Fruit fly (Drosophila melanogaster) whole organism, embryonic: ENCODE data around the gene CG12253.

Experiments
- Adf1 ChIP-seq: fragments of 200-800 bp; sonication (Bioruptor generic); IDR thresholded peaks from 2 replicates; pipeline ENCODE4 v1.3.6; 2022; ENCODE audit warnings: missing biosample characterization, missing genetic modification characterization
- Bdp1 ChIP-seq: fragments of 200-800 bp; sonication (Bioruptor generic); optimal IDR thresholded peaks from 3 replicates; lab custom pipeline; 2016; ENCODE audit warnings: missing biosample characterization, missing genetic modification characterization
- CG12155 ChIP-seq: fragments of 200-800 bp; sonication (Bioruptor generic); optimal IDR thresholded peaks from 3 replicates; lab custom pipeline; 2016; ENCODE audit warnings: missing biosample characterization, missing genetic modification characterization
- CG12744 ChIP-seq: fragments of 200-800 bp; sonication (Bioruptor generic); optimal IDR thresholded peaks from 2 replicates; lab custom pipeline; 2016; ENCODE audit warnings: missing biosample characterization, missing genetic modification characterization
- CG13296 ChIP-seq: fragments of 200-800 bp; sonication (Bioruptor generic); optimal IDR thresholded peaks from 3 replicates; lab custom pipeline; 2018; ENCODE audit warnings: missing biosample characterization, mild to moderate bottlenecking, missing genetic modification characterization
- CG13894 ChIP-seq: fragments of 200-800 bp; sonication (Bioruptor generic); optimal IDR thresholded peaks from 3 replicates; lab custom pipeline; 2018; ENCODE audit warnings: missing biosample characterization, mild to moderate bottlenecking, missing genetic modification characterization, moderate library complexity
- CG1529 ChIP-seq: fragments of 200-800 bp; sonication (Bioruptor generic); optimal IDR thresholded peaks from 3 replicates; lab custom pipeline; 2018; ENCODE audit warnings: missing biosample characterization, missing genetic modification characterization
- CG16815 ChIP-seq: fragments of 200-800 bp; sonication (Bioruptor generic); optimal IDR thresholded peaks from 3 replicates; lab custom pipeline; 2017; ENCODE audit warnings: missing biosample characterization, mild to moderate bottlenecking, missing genetic modification characterization
- CG2712 ChIP-seq: fragments of 200-800 bp; optimal IDR thresholded peaks from 3 replicates; lab custom pipeline; 2019; ENCODE audit warnings: missing biosample characterization, mild to moderate bottlenecking, missing genetic modification characterization, moderate library complexity
- CG31224 ChIP-seq: fragments of 200-800 bp; sonication (Bioruptor generic); IDR thresholded peaks from 2 replicates; pipeline ENCODE4 v1.3.6; 2022; ENCODE audit warnings: missing biosample characterization, missing genetic modification characterization
- CG34224 ChIP-seq: fragments of 200-800 bp; sonication (Bioruptor generic); IDR thresholded peaks from 3 replicates; pipeline ENCODE4 v1.3.6; 2022; ENCODE audit warnings: missing biosample characterization, missing genetic modification characterization; ENCODE audit not compliant: partially characterized antibody
- CG3838 ChIP-seq: fragments of 200-800 bp; sonication (Bioruptor generic); optimal IDR thresholded peaks from 3 replicates; lab custom pipeline; 2016; ENCODE audit warnings: missing biosample characterization, missing genetic modification characterization
- CG4404 ChIP-seq: fragments of 200-800 bp; sonication (Bioruptor generic); IDR thresholded peaks from 2 replicates; pipeline ENCODE4 v1.3.6; 2022; ENCODE audit warnings: missing biosample characterization, missing genetic modification characterization
- CG8478 ChIP-seq: fragments of >200 bp; optimal IDR thresholded peaks from 2 replicates; lab custom pipeline; 2018
- CG8765 ChIP-seq: fragments of 200-800 bp; sonication (Bioruptor generic); IDR thresholded peaks from 2 replicates; pipeline ENCODE4 v1.3.6; 2022; ENCODE audit warnings: missing biosample characterization, missing genetic modification characterization
- CG9215 ChIP-seq: fragments of 200-800 bp; sonication (Bioruptor generic); IDR thresholded peaks from 2 replicates; pipeline ENCODE4 v1.3.6; 2022; ENCODE audit warnings: missing biosample characterization, missing genetic modification characterization
- CG9437 ChIP-seq: fragments of 200-800 bp; sonication (Bioruptor generic); optimal IDR thresholded peaks from 2 replicates; lab custom pipeline; 2018; ENCODE audit warnings: missing biosample characterization, mild to moderate bottlenecking, missing genetic modification characterization
- CG9727 ChIP-seq: fragments of 200-800 bp; sonication (Bioruptor generic); optimal IDR thresholded peaks from 3 replicates; lab custom pipeline; 2017; ENCODE audit warnings: missing biosample characterization, mild to moderate bottlenecking, missing genetic modification characterization
- D19A ChIP-seq: fragments of 200-800 bp; optimal IDR thresholded peaks from 3 replicates; lab custom pipeline; 2019; ENCODE audit warnings: missing biosample characterization, mild to moderate bottlenecking, missing genetic modification characterization, moderate library complexity
- Deaf1 ChIP-seq: fragments of 200-800 bp; optimal IDR thresholded peaks from 3 replicates; lab custom pipeline; 2019; ENCODE audit warnings: missing biosample characterization, mild to moderate bottlenecking, missing genetic modification characterization, moderate library complexity
- Dip3 ChIP-seq: fragments of 200-800 bp; sonication (Bioruptor generic); optimal IDR thresholded peaks from 3 replicates; lab custom pipeline; 2016; ENCODE audit warnings: missing biosample characterization, missing genetic modification characterization
- E2f1 ChIP-seq: fragments of 200-800 bp; sonication (Bioruptor generic); IDR thresholded peaks from 2 replicates; pipeline ENCODE4 v1.3.6; 2022; ENCODE audit warnings: missing biosample characterization, missing genetic modification characterization
- E2f2 ChIP-seq: fragments of 200-800 bp; sonication (Bioruptor generic); IDR thresholded peaks from 2 replicates; pipeline ENCODE4 v1.3.6; 2022; ENCODE audit warnings: missing biosample characterization, missing genetic modification characterization
- Gug ChIP-seq: fragments of 200-800 bp; sonication (Bioruptor generic); IDR thresholded peaks from 4 replicates; pipeline ENCODE4 v1.3.6; 2022; ENCODE audit warnings: missing biosample characterization, missing genetic modification characterization
- HmgD ChIP-seq: fragments of 200-800 bp; sonication (Bioruptor generic); optimal IDR thresholded peaks from 3 replicates; lab custom pipeline; 2016; ENCODE audit warnings: missing biosample characterization, missing genetic modification characterization
- Hmx ChIP-seq: fragments of 200-800 bp; sonication (Bioruptor generic); optimal IDR thresholded peaks from 2 replicates; lab custom pipeline; 2016; ENCODE audit warnings: missing biosample characterization, missing genetic modification characterization
- Hr51 ChIP-seq, 2 experiments: fragments of 200-800 bp; sonication (Bioruptor generic); optimal IDR thresholded peaks; 2 replicates in 1 of 2; 3 replicates in 1 of 2; lab custom pipeline; 2016 to 2018; ENCODE audit warnings: missing biosample characterization in 2 of 2, missing genetic modification characterization in 2 of 2, mild to moderate bottlenecking in 1 of 2, moderate library complexity in 1 of 2
- Mes4 ChIP-seq: fragments of 200-800 bp; sonication (Bioruptor generic); optimal IDR thresholded peaks from 2 replicates; lab custom pipeline; 2016; ENCODE audit warnings: missing biosample characterization, missing genetic modification characterization
- Ravus ChIP-seq: fragments of 200-800 bp; sonication (Bioruptor generic); IDR thresholded peaks from 2 replicates; pipeline ENCODE4 v1.3.6; 2022; ENCODE audit warnings: missing biosample characterization, missing genetic modification characterization
- Xrp1 ChIP-seq: fragments of 200-800 bp; sonication (Bioruptor generic); IDR thresholded peaks from 2 replicates; pipeline ENCODE4 v1.3.6; 2022; ENCODE audit warnings: missing biosample characterization, missing genetic modification characterization
- bsh ChIP-seq, 2 experiments: fragments of 200-800 bp; sonication (Bioruptor generic); optimal IDR thresholded peaks; 2 replicates each; lab custom pipeline; 2017 to 2018; ENCODE audit warnings: mild to moderate bottlenecking in 2 of 2, missing biosample characterization in 2 of 2, missing genetic modification characterization in 2 of 2, moderate library complexity in 1 of 2
- chm ChIP-seq: fragments of 200-800 bp; sonication (Bioruptor generic); IDR thresholded peaks from 2 replicates; pipeline ENCODE4 v1.3.6; 2022; ENCODE audit warnings: missing biosample characterization, missing genetic modification characterization
- corto ChIP-seq: fragments of 200-800 bp; sonication (Bioruptor generic); optimal IDR thresholded peaks from 2 replicates; lab custom pipeline; 2016; ENCODE audit warnings: missing biosample characterization, mild to moderate bottlenecking, missing genetic modification characterization, moderate library complexity
- croc ChIP-seq: fragments of 200-800 bp; sonication (Bioruptor generic); conservative IDR thresholded peaks from 3 replicates; pipeline ENCODE4 v1.3.6; 2022; ENCODE audit warnings: missing biosample characterization, missing genetic modification characterization
- disco-r ChIP-seq: fragments of 200-800 bp; sonication (Bioruptor generic); optimal IDR thresholded peaks from 2 replicates; lab custom pipeline; 2016; ENCODE audit warnings: missing biosample characterization, missing genetic modification characterization
- dmrt11E ChIP-seq: fragments of 200-800 bp; sonication (Bioruptor generic); optimal IDR thresholded peaks from 3 replicates; lab custom pipeline; 2018; ENCODE audit warnings: missing biosample characterization, mild to moderate bottlenecking, missing genetic modification characterization, moderate library complexity
- emc ChIP-seq: fragments of 200-800 bp; sonication (Bioruptor generic); optimal IDR thresholded peaks from 2 replicates; lab custom pipeline; 2016; ENCODE audit warnings: missing biosample characterization, missing genetic modification characterization
- en ChIP-seq: fragments of 200-800 bp; sonication (Bioruptor generic); optimal IDR thresholded peaks from 2 replicates; lab custom pipeline; 2016; ENCODE audit warnings: missing biosample characterization, missing genetic modification characterization
- fru ChIP-seq: fragments of >200 bp; optimal IDR thresholded peaks from 2 replicates; lab custom pipeline; 2017
- gce ChIP-seq: fragments of 200-800 bp; sonication (Bioruptor generic); IDR thresholded peaks from 3 replicates; pipeline ENCODE4 v1.3.6; 2022; ENCODE audit warnings: missing biosample characterization, missing genetic modification characterization
- lbe ChIP-seq: fragments of 200-800 bp; sonication (Bioruptor generic); optimal IDR thresholded peaks from 2 replicates; lab custom pipeline; 2016; ENCODE audit warnings: missing biosample characterization, mild to moderate bottlenecking, missing genetic modification characterization
- lov ChIP-seq, 2 experiments: fragments of 200-800 bp in 1 of 2; fragments of >200 bp in 1 of 2; sonication (Bioruptor generic) in 1 of 2; IDR thresholded peaks in 1 of 2; optimal IDR thresholded peaks in 1 of 2; 2 replicates in 1 of 2; 3 replicates in 1 of 2; pipeline versions ENCODE4 v1.3.6 to Lab custom; 2017 to 2022; ENCODE audit warnings: missing biosample characterization in 1 of 2, missing genetic modification characterization in 1 of 2
- onecut ChIP-seq: fragments of 200-800 bp; sonication (Bioruptor generic); IDR thresholded peaks from 2 replicates; pipeline ENCODE4 v1.3.6; 2022; ENCODE audit warnings: missing biosample characterization, missing genetic modification characterization
- pan ChIP-seq, 4 experiments: fragments of >200 bp in 3 of 4; fragments of 200-800 bp in 1 of 4; sonication (Bioruptor generic) in 1 of 4; optimal IDR thresholded peaks in 3 of 4; IDR thresholded peaks in 1 of 4; 2 replicates each; pipeline versions ENCODE4 v1.3.6 to Lab custom; 2017 to 2022; ENCODE audit warnings: missing biosample characterization in 2 of 4, missing genetic modification characterization in 2 of 4, mixed read lengths in 1 of 4
- schlank ChIP-seq: fragments of 200-800 bp; sonication (Bioruptor generic); optimal IDR thresholded peaks from 2 replicates; lab custom pipeline; 2018; ENCODE audit warnings: missing biosample characterization, mild to moderate bottlenecking, missing genetic modification characterization
- ssp ChIP-seq: fragments of 200-800 bp; sonication (Bioruptor generic); IDR thresholded peaks from 2 replicates; pipeline ENCODE4 v1.3.6; 2022; ENCODE audit warnings: missing biosample characterization, missing genetic modification characterization
- sug ChIP-seq: fragments of 200-800 bp; optimal IDR thresholded peaks from 2 replicates; lab custom pipeline; 2019; ENCODE audit warnings: missing biosample characterization, mild to moderate bottlenecking, missing genetic modification characterization, moderate library complexity
- tna ChIP-seq: fragments of 200-800 bp; sonication (Bioruptor generic); IDR thresholded peaks from 2 replicates; pipeline ENCODE4 v1.3.6; 2022; ENCODE audit warnings: missing biosample characterization, missing genetic modification characterization; ENCODE audit not compliant: partially characterized antibody
- vvl ChIP-seq: fragments of 200-800 bp; sonication (Bioruptor generic); IDR thresholded peaks from 2 replicates; pipeline ENCODE4 v1.3.6; 2022; ENCODE audit warnings: missing biosample characterization, missing genetic modification characterization

CG12253 gene

DNA sequence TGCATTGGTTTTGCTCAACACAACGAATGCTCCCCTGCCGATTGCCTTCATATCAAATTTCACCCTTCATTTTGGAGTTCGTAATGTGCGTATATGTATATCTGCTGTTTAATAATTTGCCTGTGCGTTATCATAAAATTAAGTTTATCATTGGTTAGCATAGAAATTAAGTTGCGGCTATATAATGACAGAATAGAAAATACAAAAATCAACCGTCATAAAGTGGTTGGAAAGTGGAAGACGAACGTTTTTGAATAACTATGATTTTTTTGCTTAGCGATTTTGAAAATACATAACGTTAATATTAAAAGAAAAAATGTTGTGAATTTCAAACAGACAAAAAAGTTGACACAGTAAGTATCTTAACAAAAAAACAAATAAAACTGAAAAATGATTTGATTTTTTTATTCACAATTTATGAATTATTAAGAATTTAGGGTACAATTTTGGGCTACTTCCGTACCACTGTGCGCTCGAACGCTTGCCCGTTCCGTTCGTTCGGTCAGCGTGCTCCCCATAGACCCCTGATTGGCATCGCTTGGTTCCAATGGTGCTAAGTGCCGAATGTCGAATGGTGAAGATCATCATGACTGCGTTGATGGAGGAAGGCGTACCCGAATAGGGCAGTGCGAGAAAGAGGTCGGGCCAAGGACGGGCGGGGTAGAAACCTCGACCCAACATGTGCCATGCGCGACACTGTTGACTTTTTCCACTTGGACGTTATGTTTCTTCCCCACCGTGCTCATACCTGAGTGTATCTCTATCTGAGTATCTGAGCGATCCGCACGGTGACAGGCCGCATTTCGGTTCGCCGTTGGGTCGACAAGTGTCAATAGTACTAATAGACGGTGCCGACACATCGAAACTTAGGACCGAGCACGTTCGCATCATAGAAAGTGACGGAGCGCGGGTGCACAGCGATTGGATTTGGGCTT is 50.2 kb downstream of the CG12253 start (continued):
- no peak for TF ChIP-seq lov (optimal IDR thresholded peaks at IDR 0.05; lab: Kevin White, UChicago)
- no peak for TF ChIP-seq lov (GFP tag; IDR thresholded peaks at IDR 0.05; lab: Robert Waterston, UW)
- TF ChIP-seq CG1529 (GFP tag; lab: Kevin White, UChicago), result peak; percentile 36
- TF ChIP-seq emc (GFP tag; lab: Kevin White, UChicago), result no peak
- TF ChIP-seq pan (optimal IDR thresholded peaks at IDR 0.05; lab: Kevin White, UChicago), result no peak
- TF ChIP-seq pan (GFP tag; optimal IDR thresholded peaks at IDR 0.05 in 1 of 2, IDR thresholded peaks at IDR 0.05 in 1 of 2), result no peak
- TF ChIP-seq dmrt11E (tag; lab: Kevin White, UChicago), result peak; percentile 73
- TF ChIP-seq CG2712 (tag; lab: Kevin White, UChicago), result peak; percentile 67
- no peak for TF ChIP-seq Deaf1 (tag; lab: Kevin White, UChicago)
- no peak for TF ChIP-seq fru (lab: Kevin White, UChicago)
- TF ChIP-seq Dip3 (GFP tag; lab: Kevin White, UChicago), result peak; percentile 40
- TF ChIP-seq CG12744, result no peak
- TF ChIP-seq vvl (GFP tag; lab: Robert Waterston, UW), result peak; percentile 45; the same call in 1 of the 2 replicates
- no peak for TF ChIP-seq HmgD
- no peak for TF ChIP-seq tna
- no peak for TF ChIP-seq CG8765 (GFP tag; lab: Robert Waterston, UW)
- TF ChIP-seq Hr51 (GFP tag; optimal IDR thresholded peaks at IDR 0.05; lab: Kevin White, UChicago), result peak in 1 of 2 experiments; percentile 65
- no peak for TF ChIP-seq CG34224 (GFP tag; lab: Robert Waterston, UW)
- no peak for TF ChIP-seq gce (GFP tag; lab: Robert Waterston, UW)
- peak; percentile 46 for TF ChIP-seq ssp (GFP tag; lab: Robert Waterston, UW)
- TF ChIP-seq corto (GFP tag; lab: Kevin White, UChicago), result no peak
- peak; percentile 43 for TF ChIP-seq CG8478 (lab: Kevin White, UChicago)
- TF ChIP-seq CG12155, result peak; percentile 39
- TF ChIP-seq lbe, result no peak
- TF ChIP-seq CG9437 (GFP tag; lab: Kevin White, UChicago), result peak; percentile 53
- TF ChIP-seq disco-r (GFP tag; lab: Kevin White, UChicago), result peak; percentile 44
- no peak for TF ChIP-seq CG31224
- no peak for TF ChIP-seq CG13296
- TF ChIP-seq CG9727 (GFP tag; lab: Kevin White, UChicago), result peak; percentile 54
- TF ChIP-seq chm (GFP tag; lab: Robert Waterston, UW), result peak; percentile 64; the same call in 1 of the 2 replicates
- TF ChIP-seq Adf1 (GFP tag; lab: Robert Waterston, UW), result no peak
- TF ChIP-seq en, result no peak
- TF ChIP-seq bsh (GFP tag; optimal IDR thresholded peaks at IDR 0.05; lab: Kevin White, UChicago), result peak in 1 of 2 experiments; percentile 76
- TF ChIP-seq E2f1 (GFP tag; lab: Robert Waterston, UW), result no peak
- no peak for TF ChIP-seq schlank (tag; lab: Kevin White, UChicago)
- peak; percentile 62 for TF ChIP-seq Mes4 (GFP tag; lab: Kevin White, UChicago)
- peak; percentile 12 for TF ChIP-seq CG3838 (GFP tag; lab: Kevin White, UChicago)
- TF ChIP-seq CG4404, result no peak
- TF ChIP-seq D19A, result peak; percentile 64
- TF ChIP-seq Ravus, result no peak; the same call in 1 of the 2 replicates
- TF ChIP-seq sug (tag; lab: Kevin White, UChicago), result no peak
- TF ChIP-seq E2f2 (GFP tag; lab: Robert Waterston, UW), result peak; percentile 46; the same call in 1 of the 2 replicates
- peak; percentile 30; the same call in 1 of the 2 replicates for TF ChIP-seq Xrp1 (GFP tag; lab: Robert Waterston, UW)
- TF ChIP-seq Bdp1 (GFP tag; lab: Kevin White, UChicago), result no peak
- TF ChIP-seq Hmx (GFP tag; lab: Kevin White, UChicago), result no peak
- TF ChIP-seq CG16815, result peak; percentile 52
- no peak for TF ChIP-seq onecut (GFP tag; lab: Robert Waterston, UW)
- peak; percentile 27; the same call in 2 of the 3 replicates for TF ChIP-seq croc (GFP tag; lab: Robert Waterston, UW)
- TF ChIP-seq CG13894 (tag; lab: Kevin White, UChicago), result no peak
- no peak for TF ChIP-seq CG9215
- no peak; the same call in 3 of the 4 replicates for TF ChIP-seq Gug (GFP tag; lab: Robert Waterston, UW)
